Fruit fly (Drosophila melanogaster) whole organism, wandering third instar larva: Measurements from ENCODE around the gene CG6415.

Experiments
- Hr78 ChIP-seq: fragments of >200 bp; optimal IDR thresholded peaks from 2 replicates; lab custom pipeline; 2017; ENCODE audit warnings: missing biosample characterization, missing genetic modification characterization
- N ChIP-seq: fragments of >200 bp; optimal IDR thresholded peaks from 2 replicates; lab custom pipeline; 2018; ENCODE audit warnings: missing biosample characterization, missing external identifiers, missing genetic modification characterization
- dl ChIP-seq, 2 experiments: fragments of 175-275, 200-275 bp in 1 of 2; fragments of 200-275 bp in 1 of 2; sonication (Bioruptor generic); optimal IDR thresholded peaks; lab custom pipeline; 2018; ENCODE audit warnings: mild to moderate bottlenecking in 2 of 2, missing biosample characterization in 2 of 2, missing genetic modification characterization in 2 of 2, moderate library complexity in 2 of 2; ENCODE audit not compliant: partially characterized antibody in 2 of 2, insufficient read depth in 1 of 2
- lola ChIP-seq: fragments of >200 bp; optimal IDR thresholded peaks from 2 replicates; lab custom pipeline; 2017; ENCODE audit warnings: missing biosample characterization, missing genetic modification characterization

DNA sequence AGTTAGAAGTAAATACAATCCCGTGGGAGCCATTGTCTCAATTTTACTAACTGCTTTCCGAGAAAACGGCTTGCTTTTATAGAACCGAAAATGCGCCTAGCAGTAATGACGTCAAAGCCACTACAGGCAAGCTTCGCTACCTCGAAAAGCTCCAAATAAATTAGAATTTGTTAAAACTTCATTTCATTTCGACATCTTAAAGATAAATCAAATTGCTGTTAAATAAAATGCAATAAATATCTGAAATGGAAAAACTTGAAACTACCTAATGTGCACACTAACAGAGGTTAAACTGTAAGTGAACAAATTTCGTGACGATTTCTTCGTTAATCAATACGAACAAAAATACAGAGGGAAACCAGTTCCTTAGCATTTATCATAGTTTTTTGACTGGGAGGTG lies 5.4 kb upstream of the CG6415 start, which contains the start of gene CG7300:
- TF ChIP-seq Hr78 (GFP tag; lab: Kevin White, UChicago) (no peak), lola (GFP tag; lab: Kevin White, UChicago) (no peak), N (GFP tag; lab: Kevin White, UChicago) (no peak), dl (GFP tag; optimal IDR thresholded peaks at IDR 0.05; lab: Kevin White, UChicago; ENCODE audit: insufficient read depth in 1 of 2, partially characterized antibody in 2 of 2) (no peak)
